Fruit fly (Drosophila melanogaster) whole organism, embryonic: ENCODE measurements around the gene unc-45.

Experiments
- Abd-B ChIP-seq: fragments of 200-800 bp; sonication (Bioruptor generic); optimal IDR thresholded peaks from 2 replicates; lab custom pipeline; 2018; ENCODE audit warnings: missing biosample characterization, mild to moderate bottlenecking, missing genetic modification characterization, moderate library complexity
- BEAF-32 ChIP-seq: fragments of 200-800 bp; sonication (Bioruptor generic); optimal IDR thresholded peaks from 3 replicates; lab custom pipeline; 2017; ENCODE audit warnings: missing biosample characterization, missing genetic modification characterization, mild to moderate bottlenecking, moderate library complexity, missing genetic modification reagents
- CG10274 ChIP-seq: fragments of 200-800 bp; sonication (Bioruptor generic); optimal IDR thresholded peaks from 3 replicates; lab custom pipeline; 2017; ENCODE audit warnings: missing biosample characterization, mild to moderate bottlenecking, missing genetic modification characterization
- CG10543 ChIP-seq: fragments of 200-800 bp; sonication (Bioruptor generic); optimal IDR thresholded peaks from 3 replicates; lab custom pipeline; 2017; ENCODE audit warnings: missing biosample characterization, mild to moderate bottlenecking, missing genetic modification characterization, moderate library complexity
- CG11093 ChIP-seq: fragments of 200-800 bp; sonication (Bioruptor generic); IDR thresholded peaks from 3 replicates; pipeline ENCODE4 v1.3.6; 2022; ENCODE audit warnings: missing biosample characterization, missing genetic modification characterization
- CG11247 ChIP-seq: fragments of 200-800 bp; sonication (Bioruptor generic); IDR thresholded peaks from 2 replicates; pipeline ENCODE4 v1.3.6; 2022; ENCODE audit warnings: missing biosample characterization, missing genetic modification characterization
- CG11398 ChIP-seq: fragments of 200-800 bp; sonication (Bioruptor generic); optimal IDR thresholded peaks from 2 replicates; lab custom pipeline; 2016; ENCODE audit warnings: missing biosample characterization, missing genetic modification characterization
- CG12104 ChIP-seq: fragments of 200-800 bp; sonication (Bioruptor generic); optimal IDR thresholded peaks from 3 replicates; lab custom pipeline; 2016; ENCODE audit warnings: missing biosample characterization, missing genetic modification characterization
- CG12942 ChIP-seq: fragments of 200-800 bp; sonication (Bioruptor generic); optimal IDR thresholded peaks from 3 replicates; lab custom pipeline; 2016; ENCODE audit warnings: missing biosample characterization, missing genetic modification characterization
- CG13123 ChIP-seq: fragments of 200-800 bp; sonication (Bioruptor generic); optimal IDR thresholded peaks from 2 replicates; lab custom pipeline; 2016; ENCODE audit warnings: missing biosample characterization, missing genetic modification characterization
- CG13296 ChIP-seq: fragments of 200-800 bp; sonication (Bioruptor generic); optimal IDR thresholded peaks from 3 replicates; lab custom pipeline; 2018; ENCODE audit warnings: missing biosample characterization, mild to moderate bottlenecking, missing genetic modification characterization
- CG14860 ChIP-seq: fragments of 200-800 bp; sonication (Bioruptor generic); IDR thresholded peaks from 3 replicates; pipeline ENCODE4 v1.3.6; 2022; ENCODE audit warnings: missing biosample characterization, missing genetic modification characterization; ENCODE audit not compliant: partially characterized antibody
- CG14965 ChIP-seq: fragments of 200-800 bp; sonication (Bioruptor generic); optimal IDR thresholded peaks from 2 replicates; lab custom pipeline; 2016; ENCODE audit warnings: missing biosample characterization, missing genetic modification characterization, borderline replicate concordance
- CG15011 ChIP-seq: fragments of 200-800 bp; sonication (Bioruptor generic); optimal IDR thresholded peaks from 3 replicates; lab custom pipeline; 2018; ENCODE audit warnings: missing biosample characterization, mild to moderate bottlenecking, missing genetic modification characterization
- CG15514 ChIP-seq: fragments of 200-800 bp; sonication (Bioruptor generic); optimal IDR thresholded peaks from 3 replicates; lab custom pipeline; 2017; ENCODE audit warnings: missing biosample characterization, missing genetic modification characterization, mild to moderate bottlenecking, moderate library complexity, missing genetic modification reagents
- CG17186 ChIP-seq: fragments of 200-800 bp; sonication (Bioruptor generic); optimal IDR thresholded peaks from 3 replicates; lab custom pipeline; 2017; ENCODE audit warnings: missing biosample characterization, missing genetic modification reagents, missing genetic modification characterization
- CG17361 ChIP-seq: fragments of 200-800 bp; sonication (Bioruptor generic); IDR thresholded peaks from 3 replicates; pipeline ENCODE4 v1.3.6; 2022; ENCODE audit warnings: missing biosample characterization, missing genetic modification characterization
- CG2678 ChIP-seq: fragments of 200-800 bp; sonication (Bioruptor generic); optimal IDR thresholded peaks from 3 replicates; lab custom pipeline; 2019; ENCODE audit warnings: missing biosample characterization, mild to moderate bottlenecking, missing genetic modification characterization, moderate library complexity
- CG32532 ChIP-seq: fragments of 200-800 bp; sonication (Bioruptor generic); IDR thresholded peaks from 2 replicates; pipeline ENCODE4 v1.3.6; 2022; ENCODE audit warnings: missing biosample characterization, missing genetic modification characterization
- CG33213 ChIP-seq: fragments of 200-800 bp; sonication (Bioruptor generic); optimal IDR thresholded peaks from 3 replicates; lab custom pipeline; 2016; ENCODE audit warnings: missing biosample characterization, missing genetic modification characterization
- CG34376 ChIP-seq: fragments of 200-800 bp; sonication (Bioruptor generic); optimal IDR thresholded peaks from 2 replicates; lab custom pipeline; 2018; ENCODE audit warnings: missing biosample characterization, mild to moderate bottlenecking, missing genetic modification characterization
- CG4617 ChIP-seq: fragments of 200-800 bp; sonication (Bioruptor generic); optimal IDR thresholded peaks from 3 replicates; lab custom pipeline; 2016; ENCODE audit warnings: missing biosample characterization, missing genetic modification characterization, borderline replicate concordance
- CG5245 ChIP-seq: fragments of 200-800 bp; sonication (Bioruptor generic); optimal IDR thresholded peaks from 3 replicates; lab custom pipeline; 2016; ENCODE audit warnings: missing biosample characterization, missing genetic modification characterization
- CG7745 ChIP-seq: fragments of 200-800 bp; sonication (Bioruptor generic); optimal IDR thresholded peaks from 2 replicates; lab custom pipeline; 2018; ENCODE audit warnings: missing biosample characterization, mild to moderate bottlenecking, missing genetic modification characterization, moderate library complexity
- CG7839 ChIP-seq: fragments of 200-800 bp; sonication (Bioruptor generic); optimal IDR thresholded peaks from 3 replicates; lab custom pipeline; 2018; ENCODE audit warnings: missing biosample characterization, mild to moderate bottlenecking, missing genetic modification characterization, moderate library complexity
- CkIIα-i1 ChIP-seq: fragments of 200-800 bp; sonication (Bioruptor generic); IDR thresholded peaks from 2 replicates; pipeline ENCODE4 v1.3.6; 2022; ENCODE audit warnings: missing biosample characterization, missing genetic modification characterization
- Elba2 ChIP-seq: fragments of 200-800 bp; sonication (Bioruptor generic); optimal IDR thresholded peaks from 3 replicates; lab custom pipeline; 2016; ENCODE audit warnings: missing biosample characterization, missing genetic modification characterization
- Ets97D ChIP-seq: fragments of 200-800 bp; sonication (Bioruptor generic); optimal IDR thresholded peaks from 3 replicates; lab custom pipeline; 2016; ENCODE audit warnings: missing biosample characterization, missing genetic modification characterization
- Gug ChIP-seq: fragments of 200-800 bp; sonication (Bioruptor generic); IDR thresholded peaks from 4 replicates; pipeline ENCODE4 v1.3.6; 2022; ENCODE audit warnings: missing biosample characterization, missing genetic modification characterization
- HHEX ChIP-seq: fragments of 200-800 bp; sonication (Bioruptor generic); optimal IDR thresholded peaks from 3 replicates; lab custom pipeline; 2017; ENCODE audit warnings: missing biosample characterization, mild to moderate bottlenecking, missing genetic modification characterization, missing genetic modification reagents
- HLHmδ ChIP-seq: fragments of 200-800 bp; sonication (Bioruptor generic); optimal IDR thresholded peaks from 2 replicates; lab custom pipeline; 2018; ENCODE audit warnings: missing biosample characterization, mild to moderate bottlenecking, missing genetic modification characterization, moderate library complexity
- Lim3 ChIP-seq: fragments of 200-800 bp; sonication (Bioruptor generic); IDR thresholded peaks from 2 replicates; pipeline ENCODE4 v1.3.6; 2022; ENCODE audit warnings: missing biosample characterization, missing genetic modification characterization
- NC2β ChIP-seq: fragments of 200-800 bp; sonication (Bioruptor generic); optimal IDR thresholded peaks from 2 replicates; lab custom pipeline; 2016; ENCODE audit warnings: missing biosample characterization, missing genetic modification characterization
- Rx ChIP-seq: fragments of 200-800 bp; sonication (Bioruptor generic); IDR thresholded peaks from 2 replicates; pipeline ENCODE4 v1.3.6; 2022; ENCODE audit warnings: missing biosample characterization, missing genetic modification characterization
- Tbp ChIP-seq: fragments of >200 bp; optimal IDR thresholded peaks from 2 replicates; lab custom pipeline; 2018; ENCODE audit warnings: missing biosample characterization, missing genetic modification characterization
- dmrt11E ChIP-seq: fragments of 200-800 bp; sonication (Bioruptor generic); optimal IDR thresholded peaks from 3 replicates; lab custom pipeline; 2018; ENCODE audit warnings: missing biosample characterization, mild to moderate bottlenecking, missing genetic modification characterization, moderate library complexity
- dpn ChIP-seq, 2 experiments: fragments of 200-800 bp; sonication (Bioruptor generic); optimal IDR thresholded peaks; 3 replicates each; lab custom pipeline; 2016; ENCODE audit warnings: missing biosample characterization in 2 of 2, missing genetic modification characterization in 2 of 2
- fd102C ChIP-seq: fragments of 200-800 bp; sonication (Bioruptor generic); optimal IDR thresholded peaks from 2 replicates; lab custom pipeline; 2018; ENCODE audit warnings: missing biosample characterization, mild to moderate bottlenecking, missing genetic modification characterization, moderate library complexity
- gcm2 ChIP-seq: fragments of 200-800 bp; sonication (Bioruptor generic); optimal IDR thresholded peaks from 2 replicates; lab custom pipeline; 2016; ENCODE audit warnings: missing biosample characterization, missing genetic modification characterization
- gfzf ChIP-seq: fragments of 200-800 bp; sonication (Bioruptor generic); optimal IDR thresholded peaks from 2 replicates; lab custom pipeline; 2016; ENCODE audit warnings: missing biosample characterization, mild to moderate bottlenecking, missing genetic modification characterization, moderate library complexity
- ind ChIP-seq: fragments of 200-800 bp; sonication (Bioruptor generic); optimal IDR thresholded peaks from 3 replicates; lab custom pipeline; 2016; ENCODE audit warnings: missing biosample characterization, missing genetic modification characterization
- mld ChIP-seq: fragments of 200-800 bp; sonication (Bioruptor generic); IDR thresholded peaks from 3 replicates; pipeline ENCODE4 v1.3.6; 2022; ENCODE audit warnings: missing biosample characterization, missing genetic modification characterization; ENCODE audit not compliant: partially characterized antibody
- pho ChIP-seq: fragments of 200-800 bp; sonication (Bioruptor generic); optimal IDR thresholded peaks from 2 replicates; lab custom pipeline; 2016; ENCODE audit warnings: missing biosample characterization, missing genetic modification characterization
- pita ChIP-seq: fragments of 200-800 bp; sonication (Bioruptor generic); optimal IDR thresholded peaks from 2 replicates; lab custom pipeline; 2017; ENCODE audit warnings: missing biosample characterization, mild to moderate bottlenecking, missing genetic modification characterization
- pum ChIP-seq: fragments of 200-800 bp; sonication (Bioruptor generic); optimal IDR thresholded peaks from 2 replicates; lab custom pipeline; 2016; ENCODE audit warnings: missing biosample characterization, missing genetic modification characterization
- salm ChIP-seq: fragments of 200-800 bp; sonication (Bioruptor generic); optimal IDR thresholded peaks from 2 replicates; lab custom pipeline; 2018; ENCODE audit warnings: missing biosample characterization, mild to moderate bottlenecking, missing genetic modification characterization
- sqz ChIP-seq: fragments of 200-800 bp; sonication (Bioruptor generic); optimal IDR thresholded peaks from 3 replicates; lab custom pipeline; 2018; ENCODE audit warnings: missing biosample characterization, mild to moderate bottlenecking, missing genetic modification characterization
- tgo ChIP-seq: fragments of 200-800 bp; sonication (Bioruptor generic); IDR thresholded peaks from 3 replicates; pipeline ENCODE4 v1.3.6; 2022; ENCODE audit warnings: missing biosample characterization, missing genetic modification characterization
- usp ChIP-seq: fragments of >200 bp; optimal IDR thresholded peaks from 2 replicates; lab custom pipeline; 2017; ENCODE audit warnings: missing biosample characterization, missing genetic modification characterization
- zf30C ChIP-seq: fragments of 200-800 bp; sonication (Bioruptor generic); optimal IDR thresholded peaks from 3 replicates; lab custom pipeline; 2018; ENCODE audit warnings: missing biosample characterization, mild to moderate bottlenecking, missing genetic modification characterization

The unc-45 gene

dm6 chr3R:8027203-8027688 is 5.9 kb upstream of the unc-45 start (continued):
- TF ChIP-seq CG4617 (peak; percentile 67), CG12942 (GFP tag; lab: Kevin White, UChicago) (peak; percentile 81), HLHmδ (GFP tag; lab: Kevin White, UChicago) (no peak), CG15011 (GFP tag; lab: Kevin White, UChicago) (no peak), Ets97D (GFP tag; lab: Kevin White, UChicago) (no peak), CG15514 (GFP tag; lab: Kevin White, UChicago) (peak; percentile 45), Rx (no peak), CG10274 (GFP tag; lab: Kevin White, UChicago) (peak; percentile 39), CG11398 (no peak), HHEX (peak; percentile 83), CG10543 (GFP tag; lab: Kevin White, UChicago) (peak; percentile 84), usp (GFP tag; lab: Kevin White, UChicago) (no peak), NC2β (GFP tag; lab: Kevin White, UChicago) (no peak), fd102C (GFP tag; lab: Kevin White, UChicago) (no peak), CG14860 (GFP tag; lab: Robert Waterston, UW) (no peak), Lim3 (GFP tag; lab: Robert Waterston, UW) (no peak), CG13296 (GFP tag; lab: Kevin White, UChicago) (peak; percentile 90), salm (tag; lab: Kevin White, UChicago) (peak; percentile 89), CG14965 (GFP tag; lab: Kevin White, UChicago) (no peak), CkIIα-i1 (GFP tag; lab: Robert Waterston, UW) (no peak), dpn (GFP tag; optimal IDR thresholded peaks at IDR 0.05; lab: Kevin White, UChicago) (peak in 1 of 2 experiments; percentile 89), pita (GFP tag; lab: Kevin White, UChicago) (no peak), CG7839 (tag; lab: Kevin White, UChicago) (peak; percentile 93), mld (GFP tag; lab: Robert Waterston, UW) (no peak), Elba2 (GFP tag; lab: Kevin White, UChicago) (no peak), CG13123 (GFP tag; lab: Kevin White, UChicago) (peak; percentile 53), zf30C (no peak), CG5245 (GFP tag; lab: Kevin White, UChicago) (peak; percentile 52), pum (GFP tag; lab: Kevin White, UChicago) (no peak), gcm2 (GFP tag; lab: Kevin White, UChicago) (no peak), pho (GFP tag; lab: Kevin White, UChicago) (peak; percentile 47), CG32532 (peak; percentile 69), CG17361 (GFP tag; lab: Robert Waterston, UW) (no peak; the same call in 1 of the 3 replicates), BEAF-32 (no peak), gfzf (GFP tag; lab: Kevin White, UChicago) (no peak), CG33213 (GFP tag; lab: Kevin White, UChicago) (no peak), CG7745 (tag; lab: Kevin White, UChicago) (no peak), CG17186 (GFP tag; lab: Kevin White, UChicago) (no peak), CG11093 (GFP tag; lab: Robert Waterston, UW) (peak; percentile 34; the same call in 1 of the 3 replicates), CG11247 (GFP tag; lab: Robert Waterston, UW) (peak; percentile 48; the same call in 1 of the 2 replicates), Tbp (GFP tag; lab: Kevin White, UChicago) (no peak), Gug (GFP tag; lab: Robert Waterston, UW) (peak; percentile 2; the same call in 1 of the 4 replicates), sqz (GFP tag; lab: Kevin White, UChicago) (no peak), ind (GFP tag; lab: Kevin White, UChicago) (peak; percentile 55), tgo (GFP tag; lab: Robert Waterston, UW) (peak; percentile 67; the same call in 2 of the 3 replicates), dmrt11E (tag; lab: Kevin White, UChicago) (peak; percentile 70), CG12104 (peak; percentile 77), Abd-B (GFP tag; lab: Kevin White, UChicago) (peak; percentile 74), CG2678 (tag; lab: Kevin White, UChicago) (peak; percentile 95), CG34376 (GFP tag; lab: Kevin White, UChicago) (no peak)
